Fruit fly (Drosophila melanogaster) whole organism, embryonic: ENCODE measurements around the gene CG33307.

Experiments
- ATbp ChIP-seq: fragments of 200-800 bp; sonication (Bioruptor generic); optimal IDR thresholded peaks from 2 replicates; lab custom pipeline; 2017; ENCODE audit warnings: missing biosample characterization, mild to moderate bottlenecking, missing genetic modification characterization, missing genetic modification reagents
- B-H2 ChIP-seq: fragments of 200-800 bp; sonication (Bioruptor generic); optimal IDR thresholded peaks from 2 replicates; lab custom pipeline; 2018; ENCODE audit warnings: missing biosample characterization, mild to moderate bottlenecking, missing genetic modification characterization
- CG10431 ChIP-seq: fragments of 200-800 bp; sonication (Bioruptor generic); optimal IDR thresholded peaks from 3 replicates; lab custom pipeline; 2018; ENCODE audit warnings: missing biosample characterization, mild to moderate bottlenecking, missing genetic modification characterization
- CG12299 ChIP-seq: fragments of 200-800 bp; sonication (Bioruptor generic); optimal IDR thresholded peaks from 2 replicates; lab custom pipeline; 2018; ENCODE audit warnings: missing biosample characterization, mild to moderate bottlenecking, missing genetic modification characterization
- CG12769 ChIP-seq: fragments of 200-800 bp; sonication (Bioruptor generic); optimal IDR thresholded peaks from 2 replicates; lab custom pipeline; 2019; ENCODE audit warnings: missing biosample characterization, mild to moderate bottlenecking, missing genetic modification characterization, moderate library complexity
- CG12942 ChIP-seq: fragments of 200-800 bp; sonication (Bioruptor generic); optimal IDR thresholded peaks from 3 replicates; lab custom pipeline; 2016; ENCODE audit warnings: missing biosample characterization, missing genetic modification characterization
- CG14667 ChIP-seq: fragments of 200-800 bp; sonication (Bioruptor generic); IDR thresholded peaks from 2 replicates; pipeline ENCODE4 v1.3.6; 2022; ENCODE audit warnings: missing biosample characterization, missing genetic modification characterization
- CG1529 ChIP-seq: fragments of 200-800 bp; sonication (Bioruptor generic); optimal IDR thresholded peaks from 3 replicates; lab custom pipeline; 2018; ENCODE audit warnings: missing biosample characterization, missing genetic modification characterization
- CG18262 ChIP-seq: fragments of 200-800 bp; optimal IDR thresholded peaks from 3 replicates; lab custom pipeline; 2019; ENCODE audit warnings: missing biosample characterization, mild to moderate bottlenecking, missing genetic modification characterization, moderate library complexity
- CG2129 ChIP-seq: fragments of 200-800 bp; sonication (Bioruptor generic); IDR thresholded peaks from 2 replicates; pipeline ENCODE4 v1.3.6; 2022; ENCODE audit warnings: missing biosample characterization, missing genetic modification characterization; ENCODE audit not compliant: partially characterized antibody
- CG31388 ChIP-seq: fragments of 200-800 bp; sonication (Bioruptor generic); optimal IDR thresholded peaks from 2 replicates; lab custom pipeline; 2016; ENCODE audit warnings: missing biosample characterization, missing genetic modification characterization
- CG3281 ChIP-seq: fragments of 200-800 bp; sonication (Bioruptor generic); optimal IDR thresholded peaks from 3 replicates; lab custom pipeline; 2017; ENCODE audit warnings: missing biosample characterization, mild to moderate bottlenecking, missing genetic modification characterization
- CG34224 ChIP-seq: fragments of 200-800 bp; sonication (Bioruptor generic); IDR thresholded peaks from 3 replicates; pipeline ENCODE4 v1.3.6; 2022; ENCODE audit warnings: missing biosample characterization, missing genetic modification characterization; ENCODE audit not compliant: partially characterized antibody
- CG5180 ChIP-seq: fragments of 200-800 bp; sonication (Bioruptor generic); optimal IDR thresholded peaks from 3 replicates; lab custom pipeline; 2017; ENCODE audit warnings: missing biosample characterization, missing genetic modification characterization, mild to moderate bottlenecking, moderate library complexity, missing genetic modification reagents
- CG6254 ChIP-seq: fragments of 200-800 bp; sonication (Bioruptor generic); optimal IDR thresholded peaks from 3 replicates; lab custom pipeline; 2017; ENCODE audit warnings: mild to moderate bottlenecking, missing biosample characterization, missing genetic modification reagents, missing genetic modification characterization
- CG6683 ChIP-seq: fragments of 200-800 bp; sonication (Bioruptor generic); optimal IDR thresholded peaks from 2 replicates; lab custom pipeline; 2017; ENCODE audit warnings: missing biosample characterization, mild to moderate bottlenecking, missing genetic modification characterization, missing genetic modification reagents
- Doc2 ChIP-seq: fragments of 200-800 bp; sonication (Bioruptor generic); IDR thresholded peaks from 2 replicates; pipeline ENCODE4 v1.3.6; 2022; ENCODE audit warnings: missing biosample characterization, missing genetic modification characterization
- Fer1 ChIP-seq: fragments of 200-800 bp; sonication (Bioruptor generic); optimal IDR thresholded peaks from 2 replicates; lab custom pipeline; 2017; ENCODE audit warnings: missing biosample characterization, mild to moderate bottlenecking, missing genetic modification characterization
- H15 ChIP-seq: fragments of 200-800 bp; sonication (Bioruptor generic); IDR thresholded peaks from 3 replicates; pipeline ENCODE4 v1.3.6; 2022; ENCODE audit warnings: missing biosample characterization, missing genetic modification characterization
- Optix ChIP-seq: fragments of 200-800 bp; sonication (Bioruptor generic); IDR thresholded peaks from 3 replicates; pipeline ENCODE4 v1.3.6; 2022; ENCODE audit warnings: missing biosample characterization, missing genetic modification characterization
- Six4 ChIP-seq: fragments of 200-800 bp; sonication (Bioruptor generic); optimal IDR thresholded peaks from 2 replicates; lab custom pipeline; 2016; ENCODE audit warnings: missing biosample characterization, missing genetic modification characterization
- Stat92E ChIP-seq, 3 experiments: fragments of >200 bp in 2 of 3; fragments of 200-800 bp in 1 of 3; sonication (Bioruptor generic) in 1 of 3; optimal IDR thresholded peaks; 2 replicates each; lab custom pipeline; 2017 to 2019; ENCODE audit warnings: missing biosample characterization in 3 of 3, missing genetic modification characterization in 3 of 3, mild to moderate bottlenecking in 1 of 3, moderate library complexity in 1 of 3
- Xbp1 ChIP-seq: fragments of 200-800 bp; sonication (Bioruptor generic); optimal IDR thresholded peaks from 3 replicates; lab custom pipeline; 2016; ENCODE audit warnings: missing biosample characterization, mild to moderate bottlenecking, missing genetic modification characterization
- YL-1 ChIP-seq: fragments of 200-800 bp; sonication (Bioruptor generic); optimal IDR thresholded peaks from 3 replicates; lab custom pipeline; 2017; ENCODE audit warnings: missing biosample characterization, mild to moderate bottlenecking, missing genetic modification characterization
- al ChIP-seq: fragments of 200-800 bp; sonication (Bioruptor generic); IDR thresholded peaks from 2 replicates; pipeline ENCODE4 v1.3.6; 2022; ENCODE audit warnings: missing biosample characterization, missing genetic modification characterization
- bab2 ChIP-seq: fragments of 200-800 bp; sonication (Bioruptor generic); optimal IDR thresholded peaks from 2 replicates; lab custom pipeline; 2016; ENCODE audit warnings: missing biosample characterization, missing genetic modification characterization
- cato ChIP-seq: fragments of 200-800 bp; sonication (Bioruptor generic); optimal IDR thresholded peaks from 2 replicates; lab custom pipeline; 2016; ENCODE audit warnings: missing biosample characterization, missing genetic modification characterization, borderline replicate concordance
- caup ChIP-seq: fragments of 200-800 bp; sonication (Bioruptor generic); optimal IDR thresholded peaks from 3 replicates; lab custom pipeline; 2017; ENCODE audit warnings: missing biosample characterization, mild to moderate bottlenecking, missing genetic modification characterization, moderate library complexity; ENCODE audit not compliant: severe bottlenecking
- crol ChIP-seq: fragments of 200-800 bp; sonication (Bioruptor generic); IDR thresholded peaks from 2 replicates; pipeline ENCODE4 v1.3.6; 2022; ENCODE audit warnings: missing biosample characterization, missing genetic modification characterization
- crp ChIP-seq, 2 experiments: fragments of 200-800 bp; sonication (Bioruptor generic); optimal IDR thresholded peaks; 2 replicates in 1 of 2; 3 replicates in 1 of 2; lab custom pipeline; 2017; ENCODE audit warnings: missing biosample characterization in 2 of 2, missing genetic modification characterization in 2 of 2, mild to moderate bottlenecking in 1 of 2, moderate library complexity in 1 of 2
- dati ChIP-seq: fragments of 200-800 bp; sonication (Bioruptor generic); IDR thresholded peaks from 2 replicates; pipeline ENCODE4 v1.3.6; 2022; ENCODE audit warnings: missing biosample characterization, missing genetic modification characterization
- en ChIP-seq: fragments of 200-800 bp; sonication (Bioruptor generic); optimal IDR thresholded peaks from 2 replicates; lab custom pipeline; 2016; ENCODE audit warnings: missing biosample characterization, missing genetic modification characterization
- gem ChIP-seq: fragments of 200-800 bp; sonication (Bioruptor generic); optimal IDR thresholded peaks from 2 replicates; lab custom pipeline; 2019; ENCODE audit warnings: missing biosample characterization, mild to moderate bottlenecking, missing genetic modification characterization, moderate library complexity
- hbn ChIP-seq: fragments of 200-800 bp; sonication (Bioruptor generic); IDR thresholded peaks from 2 replicates; pipeline ENCODE4 v1.3.6; 2022; ENCODE audit warnings: missing biosample characterization, missing genetic modification characterization; ENCODE audit not compliant: partially characterized antibody
- lov ChIP-seq, 2 experiments: fragments of 200-800 bp in 1 of 2; fragments of >200 bp in 1 of 2; sonication (Bioruptor generic) in 1 of 2; IDR thresholded peaks in 1 of 2; optimal IDR thresholded peaks in 1 of 2; 2 replicates in 1 of 2; 3 replicates in 1 of 2; pipeline versions ENCODE4 v1.3.6 to Lab custom; 2017 to 2022; ENCODE audit warnings: missing biosample characterization in 1 of 2, missing genetic modification characterization in 1 of 2
- onecut ChIP-seq: fragments of 200-800 bp; sonication (Bioruptor generic); IDR thresholded peaks from 2 replicates; pipeline ENCODE4 v1.3.6; 2022; ENCODE audit warnings: missing biosample characterization, missing genetic modification characterization
- pb ChIP-seq: fragments of 200-800 bp; sonication (Bioruptor generic); optimal IDR thresholded peaks from 3 replicates; lab custom pipeline; 2016; ENCODE audit warnings: missing biosample characterization, missing genetic modification characterization
- pros ChIP-seq: fragments of 200-800 bp; sonication (Bioruptor generic); optimal IDR thresholded peaks from 3 replicates; lab custom pipeline; 2019; ENCODE audit warnings: missing biosample characterization, mild to moderate bottlenecking, missing genetic modification characterization, moderate library complexity
- pum ChIP-seq: fragments of 200-800 bp; sonication (Bioruptor generic); optimal IDR thresholded peaks from 2 replicates; lab custom pipeline; 2016; ENCODE audit warnings: missing biosample characterization, missing genetic modification characterization
- rib ChIP-seq: fragments of 200-800 bp; sonication (Bioruptor generic); IDR thresholded peaks from 2 replicates; pipeline ENCODE4 v1.3.6; 2022; ENCODE audit warnings: missing biosample characterization, missing genetic modification characterization
- schlank ChIP-seq: fragments of 200-800 bp; sonication (Bioruptor generic); optimal IDR thresholded peaks from 2 replicates; lab custom pipeline; 2018; ENCODE audit warnings: missing biosample characterization, mild to moderate bottlenecking, missing genetic modification characterization
- sd ChIP-seq: fragments of 200-800 bp; sonication (Bioruptor generic); optimal IDR thresholded peaks from 3 replicates; lab custom pipeline; 2018; ENCODE audit warnings: missing biosample characterization, mild to moderate bottlenecking, missing genetic modification characterization, moderate library complexity
- sens-2 ChIP-seq: fragments of 200-800 bp; sonication (Bioruptor generic); IDR thresholded peaks from 2 replicates; pipeline ENCODE4 v1.3.6; 2022; ENCODE audit warnings: missing biosample characterization, missing genetic modification characterization
- slp2 ChIP-seq: fragments of 200-800 bp; sonication (Bioruptor generic); optimal IDR thresholded peaks from 2 replicates; lab custom pipeline; 2016; ENCODE audit warnings: missing biosample characterization, missing genetic modification characterization
- ssp ChIP-seq: fragments of 200-800 bp; sonication (Bioruptor generic); IDR thresholded peaks from 2 replicates; pipeline ENCODE4 v1.3.6; 2022; ENCODE audit warnings: missing biosample characterization, missing genetic modification characterization
- stwl ChIP-seq: fragments of 200-800 bp; sonication (Bioruptor generic); optimal IDR thresholded peaks from 3 replicates; lab custom pipeline; 2018; ENCODE audit warnings: missing biosample characterization, mild to moderate bottlenecking, missing genetic modification characterization, moderate library complexity
- tll ChIP-seq, 2 experiments: fragments of 200-800 bp in 1 of 2; fragments of >200 bp in 1 of 2; sonication (Bioruptor generic) in 1 of 2; optimal IDR thresholded peaks; 2 replicates each; lab custom pipeline; 2017 to 2019; ENCODE audit warnings: missing biosample characterization in 2 of 2, missing genetic modification characterization in 2 of 2, mild to moderate bottlenecking in 1 of 2, moderate library complexity in 1 of 2
- twi ChIP-seq: fragments of 200-800 bp; optimal IDR thresholded peaks from 2 replicates; lab custom pipeline; 2019; ENCODE audit warnings: missing biosample characterization, mild to moderate bottlenecking, missing genetic modification characterization, moderate library complexity
- yki ChIP-seq: fragments of >200 bp; optimal IDR thresholded peaks from 3 replicates; lab custom pipeline; 2018

Gene CG33307

DNA sequence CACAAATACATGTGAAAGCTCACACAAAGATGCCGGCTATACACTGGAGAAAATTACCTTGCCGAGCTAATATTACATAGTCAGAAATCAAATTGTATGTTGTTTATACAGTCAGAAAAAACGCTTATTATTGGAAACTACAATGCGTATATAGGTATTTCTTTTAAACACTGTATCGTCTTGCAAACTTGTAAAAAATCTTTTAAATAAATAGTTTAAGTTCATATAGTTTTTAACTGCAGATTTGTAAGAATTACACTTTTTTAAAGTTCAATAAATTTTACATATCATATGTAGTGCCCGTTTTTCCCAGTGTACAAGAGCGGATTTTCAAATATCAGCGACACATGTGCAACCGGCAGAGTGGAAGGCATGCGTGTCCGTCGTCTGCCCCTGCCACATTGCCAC lies 1.6 kb downstream of the CG33307 start (continued):
- TF ChIP-seq sens-2 = 0 out of 2 replicates have a peak, but pooled peaks have one; percentile 39
- peak in 1 of 3 experiments; percentile 5 for TF ChIP-seq Stat92E (GFP tag; optimal IDR thresholded peaks at IDR 0.05; lab: Kevin White, UChicago)
- peak; percentile 33 for TF ChIP-seq CG14667 (GFP tag; lab: Robert Waterston, UW)
- peak; percentile 83 for TF ChIP-seq CG6254 (GFP tag; lab: Kevin White, UChicago)
- peak; percentile 83 for TF ChIP-seq en (GFP tag; lab: Kevin White, UChicago)
- TF ChIP-seq Fer1 (GFP tag; lab: Kevin White, UChicago) = peak; percentile 79
- TF ChIP-seq schlank (tag; lab: Kevin White, UChicago) = peak; percentile 42
- TF ChIP-seq Doc2 (GFP tag; lab: Robert Waterston, UW) = no peak
- peak; percentile 77 for TF ChIP-seq pum (GFP tag; lab: Kevin White, UChicago)
- TF ChIP-seq onecut (GFP tag; lab: Robert Waterston, UW) = peak; percentile 73
- peak; percentile 42; the same call in 1 of the 2 replicates for TF ChIP-seq ssp (GFP tag; lab: Robert Waterston, UW)
- no peak for TF ChIP-seq CG2129 (GFP tag; lab: Robert Waterston, UW)
- TF ChIP-seq B-H2 = no peak
- peak; percentile 82 for TF ChIP-seq twi
- TF ChIP-seq crp (GFP tag; optimal IDR thresholded peaks at IDR 0.05; lab: Kevin White, UChicago) = peak in 1 of 2 experiments; percentile 17
- no peak for TF ChIP-seq dati (GFP tag; lab: Robert Waterston, UW)
- peak; percentile 92 for TF ChIP-seq gem (tag; lab: Kevin White, UChicago)
- no peak; the same call in 2 of the 3 replicates for TF ChIP-seq Optix (GFP tag; lab: Robert Waterston, UW)
- no peak for TF ChIP-seq pros (GFP tag; lab: Kevin White, UChicago)
- TF ChIP-seq rib = 0 out of 2 replicates have a peak, but pooled peaks have one; percentile 36
- peak; percentile 41 for TF ChIP-seq YL-1 (GFP tag; lab: Kevin White, UChicago)
- peak; percentile 86 for TF ChIP-seq CG18262 (tag; lab: Kevin White, UChicago)
- peak; percentile 52; the same call in 1 of the 2 replicates for TF ChIP-seq al (GFP tag; lab: Robert Waterston, UW)
- TF ChIP-seq yki = no peak
- TF ChIP-seq cato = peak; percentile 56
- TF ChIP-seq CG6683 = peak; percentile 29
- TF ChIP-seq H15 (GFP tag; lab: Robert Waterston, UW) = 0 out of 3 replicates have a peak, but pooled peaks have one; percentile 42
- TF ChIP-seq CG5180 (GFP tag; lab: Kevin White, UChicago) = peak; percentile 59
- no peak for TF ChIP-seq tll (GFP tag; optimal IDR thresholded peaks at IDR 0.05; lab: Kevin White, UChicago)
- TF ChIP-seq CG12299 (tag; lab: Kevin White, UChicago) = peak; percentile 72
- TF ChIP-seq CG1529 (GFP tag; lab: Kevin White, UChicago) = peak; percentile 67
- no peak for TF ChIP-seq CG34224
- TF ChIP-seq ATbp = peak; percentile 68
- TF ChIP-seq CG31388 (GFP tag; lab: Kevin White, UChicago) = peak; percentile 72
- no peak for TF ChIP-seq stwl
- TF ChIP-seq hbn (GFP tag; lab: Robert Waterston, UW) = no peak
- peak; percentile 72 for TF ChIP-seq Six4 (GFP tag; lab: Kevin White, UChicago)
- peak; percentile 18 for TF ChIP-seq pb (GFP tag; lab: Kevin White, UChicago)
- peak; percentile 90 for TF ChIP-seq Xbp1 (GFP tag; lab: Kevin White, UChicago)
- peak; percentile 28 for TF ChIP-seq CG10431 (GFP tag; lab: Kevin White, UChicago)
- 0 out of 2 replicates have a peak, but pooled peaks have one; percentile 45 for TF ChIP-seq crol
- TF ChIP-seq lov (optimal IDR thresholded peaks at IDR 0.05; lab: Kevin White, UChicago) = no peak
- no peak for TF ChIP-seq lov (GFP tag; IDR thresholded peaks at IDR 0.05; lab: Robert Waterston, UW)
- peak; percentile 47 for TF ChIP-seq caup (GFP tag; lab: Kevin White, UChicago)
- peak; percentile 64 for TF ChIP-seq bab2 (GFP tag; lab: Kevin White, UChicago)
- peak; percentile 65 for TF ChIP-seq CG12942 (GFP tag; lab: Kevin White, UChicago)
- peak; percentile 79 for TF ChIP-seq CG3281
- peak; percentile 67 for TF ChIP-seq sd
- peak; percentile 80 for TF ChIP-seq slp2 (GFP tag; lab: Kevin White, UChicago)
- peak; percentile 63 for TF ChIP-seq CG12769 (tag; lab: Kevin White, UChicago)
